Worm (Caenorhabditis elegans) whole organism, L2 larva: ENCODE data around the gene F55E10.2.

Experiments used
- ama-1 ChIP-seq: fragments of 150-350 bp; optimal IDR thresholded peaks from 2 replicates; lab custom pipeline; 2018; ENCODE audit warnings: inconsistent platforms
- ceh-16 ChIP-seq: fragments of 150-350 bp; optimal IDR thresholded peaks from 2 replicates; lab custom pipeline; 2014; ENCODE audit warnings: missing biosample characterization, missing genetic modification characterization
- elt-3 ChIP-seq: sonication (generic microtip); optimal IDR thresholded peaks from 2 replicates; lab custom pipeline; 2017; ENCODE audit warnings: missing biosample characterization, missing genetic modification characterization
- lin-39 ChIP-seq: fragments of 150-350 bp; optimal IDR thresholded peaks from 2 replicates; lab custom pipeline; 2014; ENCODE audit warnings: missing biosample characterization, missing genetic modification reagents, missing genetic modification characterization
- mbf-1 ChIP-seq: sonication (generic microtip); optimal IDR thresholded peaks from 2 replicates; lab custom pipeline; 2017; ENCODE audit warnings: missing biosample characterization, missing genetic modification characterization
- nhr-237 ChIP-seq: fragments of 150-350 bp; optimal IDR thresholded peaks from 2 replicates; lab custom pipeline; 2014; ENCODE audit warnings: missing biosample characterization, missing genetic modification characterization
- peb-1 ChIP-seq: fragments of 150-350 bp; optimal IDR thresholded peaks from 2 replicates; lab custom pipeline; 2014; ENCODE audit warnings: missing biosample characterization, missing genetic modification characterization
- snpc-4 ChIP-seq: fragments of 150-350 bp; optimal IDR thresholded peaks from 2 replicates; lab custom pipeline; 2014; ENCODE audit warnings: missing biosample characterization, missing genetic modification characterization
- unc-39 ChIP-seq: fragments of 150-350 bp; optimal IDR thresholded peaks from 2 replicates; lab custom pipeline; 2014; ENCODE audit warnings: missing biosample characterization, missing genetic modification characterization
- ztf-1 ChIP-seq: fragments of 200-800 bp; sonication (Bioruptor generic); conservative IDR thresholded peaks from 2 replicates; pipeline ENCODE4 v1.3.6; 2022; ENCODE audit warnings: missing genetic modification characterization, missing compliant biosample characterization

DNA sequence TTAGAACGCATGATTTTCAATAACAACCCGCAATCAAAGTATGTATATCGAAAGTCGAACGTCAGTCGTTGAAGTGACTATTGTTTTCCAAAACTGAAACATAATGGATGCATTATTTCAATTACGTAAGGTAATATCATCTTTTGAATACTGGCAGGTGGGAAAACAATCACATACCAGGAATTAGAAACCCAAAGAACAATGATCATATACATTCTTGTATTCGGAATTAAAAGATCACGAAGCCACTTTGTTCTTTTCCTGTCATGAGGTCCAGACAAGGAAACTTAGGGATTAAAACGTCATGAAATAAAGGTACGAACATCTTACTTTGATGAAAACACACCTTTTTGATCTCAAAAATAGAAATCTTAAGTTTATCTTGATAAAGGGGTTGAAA lies 21.9 kb downstream of the F55E10.2 start:
- TF ChIP-seq snpc-4 (tag; lab: Kevin White, UChicago) (no peak), ztf-1 (no peak), elt-3 (tag; lab: Kevin White, UChicago) (no peak), mbf-1 (tag; lab: Kevin White, UChicago) (no peak), nhr-237 (no peak), ama-1 (lab: Kevin White, UChicago) (no peak), ceh-16 (tag; lab: Kevin White, UChicago) (no peak), peb-1 (tag; lab: Kevin White, UChicago) (no peak), lin-39 (tag; lab: Kevin White, UChicago) (no peak), unc-39 (tag; lab: Kevin White, UChicago) (no peak)
